Worm (Caenorhabditis elegans) whole organism, L4/young adult: Measurements from ENCODE around the gene C18H7.11.

Experiments used
- W03F9.2 ChIP-seq: fragments of 150-350 bp; optimal IDR thresholded peaks from 2 replicates; lab custom pipeline; 2014; ENCODE audit warnings: missing biosample characterization, missing genetic modification characterization
- dao-5 ChIP-seq: sonication (generic microtip); optimal IDR thresholded peaks from 2 replicates; lab custom pipeline; 2016; ENCODE audit warnings: missing genotype, missing genetic modification characterization, moderate library complexity, missing compliant biosample characterization
- him-1 ChIP-seq: sonication (generic microtip); optimal IDR thresholded peaks from 2 replicates; lab custom pipeline; 2016; ENCODE audit warnings: missing genotype, missing genetic modification reagents, missing genetic modification characterization, missing compliant biosample characterization

The C18H7.11 gene

DNA sequence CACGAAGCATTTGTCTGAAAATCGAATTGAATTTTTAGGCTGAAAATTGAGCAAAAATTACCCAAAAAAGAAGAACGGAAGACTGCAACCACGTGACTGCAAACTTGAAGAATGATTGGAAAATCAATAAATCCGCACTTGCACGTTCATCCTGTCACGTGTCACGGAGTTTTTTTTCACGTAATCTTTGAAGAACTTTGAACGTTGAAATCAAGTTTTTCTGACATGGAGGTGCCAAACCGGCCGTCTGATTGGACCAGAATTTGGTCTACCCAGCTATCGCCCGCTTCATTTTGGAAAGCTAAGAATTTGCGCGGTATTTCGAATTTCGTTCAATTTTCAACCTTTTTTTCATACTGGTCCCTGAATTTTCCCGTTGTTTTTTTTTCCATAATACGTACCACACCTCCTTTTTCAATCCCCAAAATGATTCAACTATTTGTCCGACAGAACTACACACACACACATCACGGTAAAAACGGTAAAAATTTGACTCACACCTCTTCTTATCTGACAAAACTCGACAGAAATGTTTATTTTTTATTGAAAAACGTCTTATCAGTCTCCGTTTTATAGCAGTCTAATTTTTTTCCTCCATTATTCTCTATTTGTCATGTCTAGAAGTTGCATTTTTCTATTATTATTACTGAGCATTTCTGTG is at the start of gene C18H7.11, which contains the start of gene C18H7.7:
TSS of gene C18H7.11 (plus strand) at position 611 of the 661 bp plus-strand sequence.
TSS of gene C18H7.7 (minus strand) at position 101 of the 661 bp plus-strand sequence.
- TF ChIP-seq W03F9.2 (tag; lab: Kevin White, UChicago) = no peak
- no peak for TF ChIP-seq dao-5 (tag; lab: Kevin White, UChicago)
- TF ChIP-seq him-1 (tag; lab: Kevin White, UChicago) = no peak

ce11 chrIV:548000-548399 is 48.7 kb upstream of the C18H7.11 start, which contains the start of gene F56A11.4:
Gene F56A11.4 (plus strand): TSS chrIV:548300.
- TF ChIP-seq him-1 (tag; lab: Kevin White, UChicago) (no peak), W03F9.2 (tag; lab: Kevin White, UChicago) (no peak), dao-5 (tag; lab: Kevin White, UChicago) (no peak)

DNA sequence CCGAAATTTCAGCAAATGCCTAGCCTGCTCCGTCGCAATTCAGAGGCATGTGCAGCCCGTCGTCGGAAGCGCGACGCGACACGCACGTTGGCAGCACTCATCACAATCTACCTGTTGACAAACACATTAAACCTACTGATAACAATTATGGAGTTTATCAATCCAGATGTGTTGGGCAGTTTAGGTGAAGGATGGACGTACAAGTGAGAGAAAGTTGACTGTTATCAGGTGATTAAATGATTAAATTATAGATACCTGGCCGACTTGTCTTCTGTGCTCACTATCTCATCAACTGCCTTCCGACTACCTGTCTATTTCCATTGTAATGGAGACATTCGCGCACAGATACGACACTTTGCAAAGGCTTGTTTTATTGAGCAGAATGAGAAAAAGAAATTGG is 44.8 kb upstream of the C18H7.11 start:
- TF ChIP-seq him-1 (tag; lab: Kevin White, UChicago) = no peak
- TF ChIP-seq dao-5 (tag; lab: Kevin White, UChicago) = no peak
- no peak for TF ChIP-seq W03F9.2 (tag; lab: Kevin White, UChicago)

DNA sequence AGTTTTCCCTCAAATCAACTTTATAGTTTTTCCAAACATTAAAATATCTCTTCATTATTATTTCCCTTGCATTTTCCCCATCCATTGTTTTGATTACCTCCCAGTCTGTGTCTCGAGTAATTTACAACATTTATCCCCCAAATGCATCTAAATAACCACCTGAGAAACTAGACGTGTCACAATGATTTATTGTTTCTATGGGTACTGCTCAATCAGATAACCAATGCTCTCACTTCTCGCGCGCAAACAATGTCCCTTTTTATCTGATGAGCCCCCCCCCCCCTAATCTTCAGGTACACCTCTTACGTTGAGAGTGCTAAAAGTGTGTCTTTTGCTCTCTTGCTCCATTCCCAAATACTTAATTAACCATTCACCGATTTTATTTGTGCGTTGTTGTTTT is 42.7 kb upstream of the C18H7.11 start:
- no peak for TF ChIP-seq dao-5 (tag; lab: Kevin White, UChicago)
- TF ChIP-seq him-1 (tag; lab: Kevin White, UChicago) = no peak
- TF ChIP-seq W03F9.2 (tag; lab: Kevin White, UChicago) = no peak

DNA sequence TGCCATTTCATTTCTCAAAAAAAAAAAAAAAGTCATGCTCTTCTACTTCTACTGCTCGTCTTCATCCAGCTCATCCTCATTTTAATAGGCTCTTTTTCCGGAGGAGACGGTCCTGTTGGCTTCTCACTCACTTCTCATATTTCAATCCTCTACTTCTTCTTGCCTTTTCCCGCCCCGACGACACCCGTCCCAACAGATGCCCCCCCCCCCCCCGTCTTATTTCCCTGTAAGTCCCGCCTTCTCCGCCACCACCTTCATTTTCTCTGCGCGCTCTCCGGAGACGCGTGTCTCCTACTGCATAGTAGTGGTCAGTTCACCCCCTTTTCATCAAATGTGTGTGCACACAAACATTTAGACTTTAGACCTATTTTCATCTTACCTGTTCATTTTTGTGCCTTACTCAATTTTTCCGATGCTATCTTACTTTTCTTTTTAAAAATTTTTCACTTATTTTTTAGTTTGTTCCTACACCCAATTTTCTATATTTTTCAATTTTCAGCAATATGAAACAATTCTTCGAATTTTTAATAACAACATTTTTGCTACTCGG is 37.9 kb upstream of the C18H7.11 start, which contains the start of gene efn-4:
TSS of gene efn-4 (plus strand) at position 500 of the 550 bp plus-strand sequence.
- no peak for TF ChIP-seq dao-5 (tag; lab: Kevin White, UChicago)
- TF ChIP-seq W03F9.2 (tag; lab: Kevin White, UChicago) = no peak
- no peak for TF ChIP-seq him-1 (tag; lab: Kevin White, UChicago)

DNA sequence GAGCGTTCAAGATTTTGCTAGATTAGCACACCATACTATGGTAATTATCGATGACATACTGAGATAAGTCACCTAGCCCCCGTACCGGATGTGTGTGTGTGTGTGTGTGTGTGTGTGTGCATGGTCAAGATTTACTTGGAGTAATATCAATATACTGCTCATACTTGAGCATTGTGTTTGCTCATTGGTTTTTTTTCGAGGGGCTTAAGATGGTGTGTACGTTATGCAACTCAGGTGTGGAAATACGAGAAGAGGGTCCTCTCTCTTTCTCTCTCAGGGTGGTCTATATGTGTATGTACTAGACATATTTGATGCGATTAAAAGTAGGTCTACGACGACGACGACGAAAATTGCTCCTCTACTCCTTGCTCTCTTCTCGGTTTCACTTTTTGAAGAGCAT is 36.4 kb upstream of the C18H7.11 start:
- TF ChIP-seq W03F9.2 (tag; lab: Kevin White, UChicago) (no peak), dao-5 (tag; lab: Kevin White, UChicago) (no peak), him-1 (tag; lab: Kevin White, UChicago) (no peak)

- TF ChIP-seq W03F9.2 (tag; lab: Kevin White, UChicago) (no peak), him-1 (tag; lab: Kevin White, UChicago) (no peak), dao-5 (tag; lab: Kevin White, UChicago) (no peak)
Measured at ce11 chrIV:560780-561179, 35.9 kb upstream of the C18H7.11 start.

DNA sequence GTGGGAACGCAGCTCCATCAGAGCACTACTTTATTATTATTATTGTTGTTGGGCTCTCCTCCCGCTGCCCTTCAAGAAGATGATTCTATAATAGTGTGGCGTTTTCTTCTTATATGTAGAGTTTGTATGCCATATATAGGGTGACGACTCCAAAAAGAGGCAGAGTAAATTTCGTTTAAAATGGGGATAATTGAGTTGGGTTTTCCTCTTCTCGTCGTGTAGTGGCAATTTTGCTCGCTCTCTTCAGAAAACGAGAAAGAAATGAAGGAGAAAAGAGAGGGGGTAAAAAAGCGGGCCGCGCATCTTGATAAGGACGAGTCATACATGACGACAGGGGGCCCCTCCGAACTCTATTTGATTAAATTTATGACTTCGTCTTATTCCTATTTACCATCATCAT is 33.3 kb upstream of the C18H7.11 start:
- TF ChIP-seq him-1 (tag; lab: Kevin White, UChicago) (no peak), W03F9.2 (tag; lab: Kevin White, UChicago) (no peak), dao-5 (tag; lab: Kevin White, UChicago) (no peak)

DNA sequence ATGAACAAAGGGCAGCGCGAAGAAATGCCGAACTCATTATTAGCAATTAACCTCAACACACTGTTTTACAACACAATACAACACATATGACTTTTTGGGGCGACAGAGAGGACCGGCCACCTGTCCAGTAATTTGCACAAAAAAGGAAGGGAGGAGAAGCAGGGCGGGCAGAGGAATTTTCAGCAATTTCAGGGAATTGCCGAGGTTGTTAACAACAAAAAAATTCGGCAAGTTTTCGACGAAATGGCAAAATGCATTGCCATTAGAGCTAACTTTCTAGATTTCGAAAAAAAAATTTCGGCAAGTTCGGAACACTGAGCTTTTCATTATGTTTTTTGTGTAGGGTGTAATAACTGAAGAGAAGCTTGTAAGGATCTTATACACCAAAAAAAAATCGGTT is 32.7 kb upstream of the C18H7.11 start:
- TF ChIP-seq W03F9.2 (tag; lab: Kevin White, UChicago) = no peak
- TF ChIP-seq him-1 (tag; lab: Kevin White, UChicago) = no peak
- no peak for TF ChIP-seq dao-5 (tag; lab: Kevin White, UChicago)

- no peak for TF ChIP-seq dao-5 (tag; lab: Kevin White, UChicago)
- no peak for TF ChIP-seq him-1 (tag; lab: Kevin White, UChicago)
- no peak for TF ChIP-seq W03F9.2 (tag; lab: Kevin White, UChicago)
Measured at ce11 chrIV:570799-571300, 25.9 kb upstream of the C18H7.11 start, which contains the start of gene F56A11.5. Gene F56A11.5 (minus strand): TSS chrIV:570849.

DNA sequence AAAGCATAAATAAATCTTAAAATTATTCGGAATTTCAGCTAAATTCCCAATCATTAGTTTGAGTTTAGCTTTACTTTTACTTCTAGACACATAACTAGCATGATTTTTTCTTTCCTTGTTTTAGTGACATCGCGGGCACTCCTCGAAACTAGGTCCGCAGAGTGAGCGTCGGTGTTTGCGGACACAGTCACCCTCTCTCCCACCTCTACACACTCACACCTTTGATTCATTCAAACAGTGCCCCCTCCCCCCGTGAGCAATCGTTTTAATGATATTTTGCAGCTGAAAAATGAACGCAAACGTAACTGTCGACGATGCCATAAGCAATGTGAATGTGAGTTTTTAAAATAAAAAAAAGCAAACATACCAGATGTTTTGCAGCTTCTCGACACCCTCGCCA is 24.2 kb upstream of the C18H7.11 start, which contains the start of gene gex-2:
TSS of gene gex-2 (plus strand) at position 283 of the 400 bp plus-strand sequence.
- no peak for TF ChIP-seq him-1 (tag; lab: Kevin White, UChicago)

ce11 chrIV:580512-580911 is 16.2 kb upstream of the C18H7.11 start:
- no peak for TF ChIP-seq him-1 (tag; lab: Kevin White, UChicago)
- no peak for TF ChIP-seq W03F9.2 (tag; lab: Kevin White, UChicago)

- TF ChIP-seq him-1 (tag; lab: Kevin White, UChicago) (no peak), dao-5 (tag; lab: Kevin White, UChicago) (no peak), W03F9.2 (tag; lab: Kevin White, UChicago) (no peak)
Measured at ce11 chrIV:582130-582529, 14.6 kb upstream of the C18H7.11 start, which contains the start of gene F56A11.6. Gene F56A11.6 (minus strand): TSS chrIV:582230.
